Worm (Caenorhabditis elegans) whole organism, young adult: ENCODE data around the gene F55G7.1.
A peak's percentile ranks its signal among the peaks of the same experiment; 100 is the strongest.

Experiments used
- B0035.1 ChIP-seq: sonication (generic microtip); optimal IDR thresholded peaks from 2 replicates; lab custom pipeline; 2016; ENCODE audit warnings: missing genetic modification characterization, mild to moderate bottlenecking, missing compliant biosample characterization, missing genotype, missing genetic modification reagents
- C17E4.6 ChIP-seq: fragments of 200-800 bp; sonication (Bioruptor generic); IDR thresholded peaks from 2 replicates; pipeline ENCODE4 v1.3.6; 2022; ENCODE audit warnings: missing genetic modification reagents, missing genetic modification characterization, missing compliant biosample characterization
- F23B12.7 ChIP-seq: sonication (generic microtip); optimal IDR thresholded peaks from 2 replicates; lab custom pipeline; 2017; ENCODE audit warnings: missing genetic modification characterization, mild to moderate bottlenecking, missing compliant biosample characterization, antibody characterized with exemption, moderate library complexity; ENCODE audit not compliant: insufficient read depth
- F37B4.10 ChIP-seq: fragments of 200-800 bp; sonication (Bioruptor generic); IDR thresholded peaks from 2 replicates; pipeline ENCODE4 v1.3.6; 2022; ENCODE audit warnings: missing genetic modification characterization, missing compliant biosample characterization
- F49E8.2 ChIP-seq: sonication (generic microtip); optimal IDR thresholded peaks from 3 replicates; lab custom pipeline; 2017; ENCODE audit warnings: missing genetic modification characterization, mild to moderate bottlenecking, missing compliant biosample characterization, antibody characterized with exemption, moderate library complexity; ENCODE audit not compliant: insufficient read depth
- F55B11.4 ChIP-seq: sonication (generic microtip); optimal IDR thresholded peaks from 2 replicates; lab custom pipeline; 2016; ENCODE audit warnings: missing compliant biosample characterization, missing genetic modification characterization, borderline replicate concordance; ENCODE audit not compliant: insufficient read depth
- T26A5.8 ChIP-seq: sonication (generic microtip); optimal IDR thresholded peaks from 2 replicates; lab custom pipeline; 2016; ENCODE audit warnings: missing genetic modification characterization, missing compliant biosample characterization
- Y53G8AR.9 ChIP-seq: fragments of 200-800 bp; sonication (Bioruptor generic); conservative IDR thresholded peaks from 2 replicates; pipeline ENCODE4 v1.3.6; 2022; ENCODE audit warnings: missing genetic modification reagents, missing genetic modification characterization, missing compliant biosample characterization
- ZK185.1 ChIP-seq: sonication (generic microtip); optimal IDR thresholded peaks from 2 replicates; lab custom pipeline; 2016; ENCODE audit warnings: mild to moderate bottlenecking, missing genetic modification characterization, missing compliant biosample characterization; ENCODE audit not compliant: poor library complexity, severe bottlenecking
- aptf-2 ChIP-seq: fragments of 200-800 bp; sonication (Bioruptor generic); conservative IDR thresholded peaks from 2 replicates; pipeline ENCODE4 v1.3.6; 2022; ENCODE audit warnings: missing genetic modification reagents, missing genetic modification characterization, missing compliant biosample characterization
- attf-3 ChIP-seq: fragments of 200-800 bp; sonication (Bioruptor generic); conservative IDR thresholded peaks from 2 replicates; pipeline ENCODE4 v1.3.6; 2022; ENCODE audit warnings: missing genetic modification reagents, missing genetic modification characterization, missing compliant biosample characterization
- cebp-1 ChIP-seq, 2 experiments: fragments of 200-800 bp in 1 of 2; sonication (Bioruptor generic) in 1 of 2; sonication (generic microtip) in 1 of 2; IDR thresholded peaks in 1 of 2; optimal IDR thresholded peaks in 1 of 2; 2 replicates each; pipeline versions ENCODE4 v1.3.6 to Lab custom; 2017 to 2022; ENCODE audit warnings: missing compliant biosample characterization in 2 of 2, missing genetic modification characterization in 2 of 2, mild to moderate bottlenecking in 1 of 2, missing genetic modification reagents in 1 of 2, moderate library complexity in 1 of 2
- cebp-2 ChIP-seq: fragments of 200-800 bp; sonication (Bioruptor generic); IDR thresholded peaks from 2 replicates; pipeline ENCODE4 v1.3.6; 2022; ENCODE audit warnings: missing genetic modification characterization, missing compliant biosample characterization
- ceh-27 ChIP-seq: fragments of 200-800 bp; sonication (Bioruptor generic); optimal IDR thresholded peaks from 2 replicates; lab custom pipeline; 2018; ENCODE audit warnings: mild to moderate bottlenecking, missing genetic modification characterization, moderate library complexity, missing compliant biosample characterization
- dpl-1 ChIP-seq: fragments of 150-350 bp; optimal IDR thresholded peaks from 2 replicates; lab custom pipeline; 2014; ENCODE audit warnings: missing biosample characterization, missing genetic modification reagents, missing genetic modification characterization
- efl-1 ChIP-seq: fragments of 150-350 bp; optimal IDR thresholded peaks from 2 replicates; lab custom pipeline; 2014; ENCODE audit warnings: missing biosample characterization, missing genetic modification reagents, missing genetic modification characterization
- ekl-4 ChIP-seq: fragments of 200-800 bp; sonication (Bioruptor generic); IDR thresholded peaks from 2 replicates; pipeline ENCODE4 v1.3.6; 2022; ENCODE audit warnings: missing genetic modification reagents, missing genetic modification characterization, missing compliant biosample characterization
- fkh-3 ChIP-seq: sonication (generic microtip); optimal IDR thresholded peaks from 2 replicates; lab custom pipeline; 2016; ENCODE audit warnings: mild to moderate bottlenecking, missing genetic modification characterization, missing compliant biosample characterization
- hlh-26 ChIP-seq: fragments of 200-800 bp; sonication (Bioruptor generic); conservative IDR thresholded peaks from 2 replicates; pipeline ENCODE4 v1.3.6; 2022; ENCODE audit warnings: missing genetic modification reagents, missing genetic modification characterization, missing compliant biosample characterization
- hmg-1.2 ChIP-seq: fragments of 200-800 bp; sonication (Bioruptor generic); IDR thresholded peaks from 2 replicates; pipeline ENCODE4 v1.3.6; 2022; ENCODE audit warnings: missing genetic modification reagents, missing genetic modification characterization, missing compliant biosample characterization
- hmg-20 ChIP-seq: fragments of 200-800 bp; sonication (Bioruptor generic); IDR thresholded peaks from 2 replicates; pipeline ENCODE4 v1.3.6; 2022; ENCODE audit warnings: missing genetic modification reagents, missing genetic modification characterization, missing compliant biosample characterization
- let-526 ChIP-seq: fragments of 200-800 bp; sonication (Bioruptor generic); IDR thresholded peaks from 2 replicates; pipeline ENCODE4 v1.3.6; 2022; ENCODE audit warnings: missing genetic modification reagents, missing genetic modification characterization, missing compliant biosample characterization
- lin-35 ChIP-seq, 3 experiments: fragments of 150-350 bp in 2 of 3; sonication (generic microtip) in 1 of 3; optimal IDR thresholded peaks; 2 replicates each; lab custom pipeline; 2014 to 2018; ENCODE audit warnings: missing biosample characterization in 3 of 3, missing genetic modification characterization in 3 of 3, missing genetic modification reagents in 3 of 3
- lin-40 ChIP-seq: sonication (generic microtip); optimal IDR thresholded peaks from 2 replicates; lab custom pipeline; 2016; ENCODE audit warnings: missing genetic modification characterization, mild to moderate bottlenecking, missing compliant biosample characterization, missing genotype, missing genetic modification reagents
- lin-54 ChIP-seq: fragments of 200-800 bp; sonication (Bioruptor generic); optimal IDR thresholded peaks from 2 replicates; lab custom pipeline; 2018; ENCODE audit warnings: mild to moderate bottlenecking, missing genetic modification characterization, missing compliant biosample characterization
- lir-1 ChIP-seq: fragments of 200-800 bp; sonication (Bioruptor generic); conservative IDR thresholded peaks from 2 replicates; pipeline ENCODE4 v1.3.6; 2022; ENCODE audit warnings: missing genetic modification reagents, missing genetic modification characterization, missing compliant biosample characterization
- madf-10 ChIP-seq: sonication (generic microtip); optimal IDR thresholded peaks from 2 replicates; lab custom pipeline; 2016; ENCODE audit warnings: mild to moderate bottlenecking, missing genetic modification characterization, missing compliant biosample characterization
- madf-3 ChIP-seq: fragments of 200-800 bp; sonication (Bioruptor generic); IDR thresholded peaks from 2 replicates; pipeline ENCODE4 v1.3.6; 2022; ENCODE audit warnings: missing genetic modification reagents, missing genetic modification characterization, missing compliant biosample characterization
- madf-6 ChIP-seq: fragments of 200-800 bp; sonication (Bioruptor generic); IDR thresholded peaks from 2 replicates; pipeline ENCODE4 v1.3.6; 2022; ENCODE audit warnings: missing genetic modification reagents, missing genetic modification characterization, missing compliant biosample characterization
- mcd-1 ChIP-seq: fragments of 200-800 bp; sonication (Bioruptor generic); IDR thresholded peaks from 2 replicates; pipeline ENCODE4 v1.3.6; 2022; ENCODE audit warnings: missing genetic modification reagents, missing genetic modification characterization, missing compliant biosample characterization
- nfyb-1 ChIP-seq: fragments of 200-800 bp; sonication (Bioruptor generic); IDR thresholded peaks from 2 replicates; pipeline ENCODE4 v1.3.6; 2022; ENCODE audit warnings: missing genetic modification reagents, missing genetic modification characterization, missing compliant biosample characterization
- nhr-179 ChIP-seq: sonication (generic microtip); optimal IDR thresholded peaks from 2 replicates; lab custom pipeline; 2016; ENCODE audit warnings: mild to moderate bottlenecking, missing genetic modification characterization, missing compliant biosample characterization
- nhr-90 ChIP-seq: sonication (generic microtip); optimal IDR thresholded peaks from 2 replicates; lab custom pipeline; 2016; ENCODE audit warnings: missing genotype, mild to moderate bottlenecking, missing genetic modification characterization, missing compliant biosample characterization
- pha-4 ChIP-seq: fragments of 150-350 bp; sonication (generic microtip); optimal IDR thresholded peaks from 2 replicates; lab custom pipeline; 2014; ENCODE audit warnings: missing biosample characterization, missing genetic modification reagents, missing genetic modification characterization
- rcor-1 ChIP-seq: fragments of 200-800 bp; sonication (Bioruptor generic); IDR thresholded peaks from 2 replicates; pipeline ENCODE4 v1.3.6; 2022; ENCODE audit warnings: missing genetic modification reagents, missing genetic modification characterization, missing compliant biosample characterization
- sdz-38 ChIP-seq: sonication (generic microtip); optimal IDR thresholded peaks from 2 replicates; lab custom pipeline; 2016; ENCODE audit warnings: missing genotype, missing genetic modification characterization, missing compliant biosample characterization
- sea-2 ChIP-seq: fragments of 200-800 bp; sonication (Bioruptor generic); IDR thresholded peaks from 2 replicates; pipeline ENCODE4 v1.3.6; 2022; ENCODE audit warnings: missing genetic modification characterization, missing compliant biosample characterization
- snpc-1.1 ChIP-seq: sonication (generic microtip); optimal IDR thresholded peaks from 2 replicates; lab custom pipeline; 2017; ENCODE audit warnings: missing genetic modification characterization, mild to moderate bottlenecking, missing compliant biosample characterization, antibody characterized with exemption, moderate library complexity, missing genotype, missing genetic modification reagents; ENCODE audit not compliant: insufficient read depth
- somi-1 ChIP-seq: fragments of 200-800 bp; sonication (Bioruptor generic); optimal IDR thresholded peaks from 2 replicates; lab custom pipeline; 2018; ENCODE audit warnings: mild to moderate bottlenecking, missing genetic modification characterization, missing compliant biosample characterization
- sptf-2 ChIP-seq: fragments of 200-800 bp; sonication (Bioruptor generic); optimal IDR thresholded peaks from 2 replicates; lab custom pipeline; 2018; ENCODE audit warnings: mild to moderate bottlenecking, missing genetic modification characterization, missing compliant biosample characterization
- tbx-9 ChIP-seq: sonication (generic microtip); optimal IDR thresholded peaks from 2 replicates; lab custom pipeline; 2016; ENCODE audit warnings: borderline replicate concordance, missing genetic modification characterization, inconsistent platforms, missing compliant biosample characterization
- unc-62 ChIP-seq: fragments of 150-350 bp; optimal IDR thresholded peaks from 2 replicates; lab custom pipeline; 2014; ENCODE audit warnings: missing biosample characterization, missing genetic modification reagents, missing genetic modification characterization
- ztf-18 ChIP-seq: sonication (generic microtip); optimal IDR thresholded peaks from 2 replicates; lab custom pipeline; 2016; ENCODE audit warnings: missing genotype, mild to moderate bottlenecking, missing genetic modification characterization, missing compliant biosample characterization
- ztf-26 ChIP-seq: sonication (generic microtip); optimal IDR thresholded peaks from 2 replicates; lab custom pipeline; 2017; ENCODE audit warnings: missing genetic modification characterization, missing compliant biosample characterization
- ztf-3 ChIP-seq: fragments of 200-800 bp; sonication (Bioruptor generic); optimal IDR thresholded peaks from 2 replicates; lab custom pipeline; 2018; ENCODE audit warnings: mild to moderate bottlenecking, missing genetic modification characterization, missing compliant biosample characterization
- ztf-6 ChIP-seq: fragments of 200-800 bp; sonication (Bioruptor generic); IDR thresholded peaks from 2 replicates; pipeline ENCODE4 v1.3.6; 2022; ENCODE audit warnings: missing genetic modification reagents, missing genetic modification characterization, missing compliant biosample characterization

F55G7.1 gene

DNA sequence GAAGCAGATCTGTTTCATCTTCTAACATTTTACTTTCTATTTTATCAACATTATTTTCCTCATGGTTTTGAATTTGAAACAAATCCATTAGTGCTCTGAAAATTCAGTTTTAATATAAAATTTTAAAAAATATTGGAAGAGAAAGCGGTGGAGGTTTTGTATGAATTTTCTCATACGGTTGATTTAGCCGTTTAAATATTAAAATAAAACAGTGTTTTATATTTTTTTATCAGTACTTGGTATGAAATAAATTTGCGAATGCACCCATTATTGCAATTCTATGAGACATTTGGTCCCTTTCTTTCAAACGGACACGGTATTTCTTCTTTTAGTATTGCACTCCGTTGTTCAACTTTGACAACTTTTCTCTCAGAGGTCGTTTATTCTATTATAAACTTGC, 7.3 kb downstream of the F55G7.1 start, which contains the start of gene dot-1.4:
dot-1.4 (minus strand) TSS at position 101 of the 400 bp plus-strand sequence.
- TF ChIP-seq ztf-6 (GFP tag; lab: Robert Waterston, UW) (no peak), nhr-90 (tag; lab: Kevin White, UChicago) (no peak), F49E8.2 (tag; lab: Kevin White, UChicago) (no peak), sptf-2 (GFP tag; lab: Kevin White, UChicago) (no peak)
- TF ChIP-seq, all 124 proteins: peak for 0

- TF ChIP-seq hmg-1.2 (peak; percentile 69), nhr-179 (tag; lab: Kevin White, UChicago) (no peak), F37B4.10 (GFP tag; lab: Robert Waterston, UW) (no peak), ekl-4 (no peak), F23B12.7 (tag; lab: Kevin White, UChicago) (no peak), lir-1 (GFP tag; lab: Robert Waterston, UW) (no peak), ceh-27 (GFP tag; lab: Kevin White, UChicago) (peak; percentile 3), cebp-1 (GFP tag; IDR thresholded peaks at IDR 0.05; lab: Robert Waterston, UW) (0 out of 2 replicates have a peak, but pooled peaks have one; percentile 30), cebp-1 (tag; optimal IDR thresholded peaks at IDR 0.05; lab: Kevin White, UChicago) (no peak), nfyb-1 (GFP tag; lab: Robert Waterston, UW) (peak; percentile 67), somi-1 (GFP tag; lab: Kevin White, UChicago) (peak; percentile 6), C17E4.6 (GFP tag; lab: Robert Waterston, UW) (no peak), hlh-26 (GFP tag; lab: Robert Waterston, UW) (no peak), lin-54 (GFP tag; lab: Kevin White, UChicago) (peak; percentile 52), sdz-38 (tag; lab: Kevin White, UChicago) (no peak), hmg-20 (GFP tag; lab: Robert Waterston, UW) (peak; percentile 16; the same call in 1 of the 2 replicates), sea-2 (GFP tag; lab: Robert Waterston, UW) (peak; percentile 82; the same call in 1 of the 2 replicates), ztf-26 (tag; lab: Kevin White, UChicago) (no peak), efl-1 (no peak), mcd-1 (no peak), attf-3 (GFP tag; lab: Robert Waterston, UW) (no peak), cebp-2 (GFP tag; lab: Robert Waterston, UW) (peak; percentile 85), T26A5.8 (no peak), snpc-1.1 (tag; lab: Kevin White, UChicago) (no peak), ztf-3 (no peak), ztf-18 (tag; lab: Kevin White, UChicago) (peak; percentile 58), pha-4 (tag; lab: Kevin White, UChicago) (no peak), Y53G8AR.9 (no peak), aptf-2 (no peak), dpl-1 (no peak), rcor-1 (GFP tag; lab: Robert Waterston, UW) (peak; percentile 27; the same call in 1 of the 2 replicates), fkh-3 (tag; lab: Kevin White, UChicago) (no peak), madf-10 (peak; percentile 35), lin-35 (GFP tag; optimal IDR thresholded peaks at IDR 0.05; lab: Kevin White, UChicago) (no peak), unc-62 (GFP tag; lab: Kevin White, UChicago) (no peak), madf-3 (GFP tag; lab: Robert Waterston, UW) (0 out of 2 replicates have a peak, but pooled peaks have one; percentile 17), F55B11.4 (no peak), lin-40 (tag; lab: Kevin White, UChicago) (no peak), madf-6 (GFP tag; lab: Robert Waterston, UW) (no peak; the same call in 1 of the 2 replicates), ZK185.1 (tag; lab: Kevin White, UChicago) (peak; percentile 50), let-526 (GFP tag; lab: Robert Waterston, UW) (no peak), B0035.1 (tag; lab: Kevin White, UChicago) (peak; percentile 42), tbx-9 (tag; lab: Kevin White, UChicago) (no peak)
These were observed 9.3 kb downstream of the F55G7.1 start for ce11 chrX:11933547-11933946.
